Worm (Caenorhabditis elegans): ENCODE results near the gene Y4C6B.4.
"Not testable (repeated sequence)": the region's sequence is repeated elsewhere in the genome, so short reads cannot be mapped to it uniquely, and the experiment has no call there.

Y4C6B.4 gene

DNA sequence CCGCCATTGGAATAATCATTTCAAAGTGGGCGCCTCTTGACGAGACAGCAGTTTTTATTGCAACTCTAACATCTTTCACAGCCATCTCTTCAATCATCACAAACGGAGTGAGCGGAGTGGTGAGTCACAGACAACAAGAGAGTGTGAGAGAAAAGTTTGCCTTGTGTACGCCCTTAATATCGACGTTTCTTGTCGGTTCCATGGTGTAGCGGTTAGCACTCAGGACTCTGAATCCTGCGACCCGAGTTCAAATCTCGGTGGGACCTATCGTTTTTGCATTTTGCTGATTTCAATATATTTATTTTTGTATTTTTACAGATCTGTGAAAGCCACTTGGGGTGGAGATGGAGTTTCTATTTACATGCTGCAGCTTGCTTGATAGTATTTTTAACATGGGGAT lies 8.3 kb downstream of the Y4C6B.4 start (continued):
- peak; percentile 38 for TF ChIP-seq pha-2 (tag; optimal IDR thresholded peaks at IDR 0.05)
- TF ChIP-seq pat-9 (tag; optimal IDR thresholded peaks at IDR 0.05) = no peak

DNA sequence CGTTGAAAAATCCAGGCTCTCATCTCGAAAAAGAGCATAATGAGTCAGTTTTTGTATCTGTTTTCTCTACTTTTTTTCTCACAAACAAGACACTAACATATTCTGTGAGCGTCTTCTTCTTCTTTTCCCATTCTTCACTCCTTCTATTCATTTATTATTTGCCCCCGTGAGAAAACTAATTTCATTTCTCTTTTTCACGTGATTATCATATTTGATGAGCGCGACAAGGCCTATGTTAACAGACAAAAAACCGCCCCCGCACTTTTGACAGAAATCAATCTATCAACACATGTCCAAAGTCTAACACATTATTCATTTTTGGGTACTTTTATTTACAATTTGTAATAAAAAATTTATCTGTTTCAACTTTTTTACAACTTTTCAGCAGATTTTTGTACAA lies 11.4 kb downstream of the Y4C6B.4 start:
- TF ChIP-seq pha-2 (tag; optimal IDR thresholded peaks at IDR 0.05) (no peak), pqm-1 (tag; optimal IDR thresholded peaks at IDR 0.05) (no peak), nhr-11 (tag; optimal IDR thresholded peaks at IDR 0.05) (no peak), tbx-7 (tag; optimal IDR thresholded peaks at IDR 0.05) (no peak), ceh-24 (tag; optimal IDR thresholded peaks at IDR 0.05) (no peak), hlh-8 (tag; optimal IDR thresholded peaks at IDR 0.05) (no peak), unc-42 (tag; optimal IDR thresholded peaks at IDR 0.05) (no peak), ceh-6 (GFP tag; optimal IDR thresholded peaks at IDR 0.05) (no peak), fkh-10 (GFP tag; optimal IDR thresholded peaks at IDR 0.05) (no peak)

DNA sequence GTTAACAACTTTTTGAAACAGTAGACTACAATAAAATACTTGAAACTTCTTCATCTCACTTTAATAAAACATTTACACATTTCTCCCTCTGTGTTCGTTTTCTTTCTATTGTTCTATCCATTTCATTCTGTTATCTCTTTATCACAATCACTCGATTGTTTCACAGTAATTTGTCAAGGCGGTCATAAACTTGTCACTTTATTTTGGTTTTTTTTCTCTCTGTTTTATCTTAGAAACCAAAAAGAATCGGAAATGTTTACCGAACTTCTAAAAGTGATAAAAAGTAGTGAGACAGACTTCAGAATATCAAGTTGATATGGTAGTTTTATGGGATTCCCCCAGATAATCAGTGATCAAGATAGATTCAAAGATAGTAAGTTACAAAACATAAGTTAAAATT lies 13.0 kb downstream of the Y4C6B.4 start, which contains the start of gene Y4C6B.2:
Y4C6B.2 (plus strand) TSS at position 320 of the 400 bp plus-strand sequence.
- TF ChIP-seq K09A11.1 (tag; optimal IDR thresholded peaks at IDR 0.05; ENCODE audit: insufficient read depth) (no peak), ceh-31 (tag; optimal IDR thresholded peaks at IDR 0.05) (no peak), elt-4 (tag; optimal IDR thresholded peaks at IDR 0.05) (no peak), Y22D7AL.16 (tag; optimal IDR thresholded peaks at IDR 0.05) (no peak), sox-4 (tag; optimal IDR thresholded peaks at IDR 0.05) (no peak), pqm-1 (tag; optimal IDR thresholded peaks at IDR 0.05) (no peak), sdc-2 (tag; optimal IDR thresholded peaks at IDR 0.05) (no peak), pha-2 (tag; optimal IDR thresholded peaks at IDR 0.05) (no peak), ama-1 (optimal IDR thresholded peaks at IDR 0.05) (no peak), fax-1 (tag; optimal IDR thresholded peaks at IDR 0.05) (no peak), gmeb-2 (tag; optimal IDR thresholded peaks at IDR 0.05) (no peak), fkh-6 (tag; optimal IDR thresholded peaks at IDR 0.05) (no peak), tbx-7 (tag; optimal IDR thresholded peaks at IDR 0.05) (no peak), ahr-1 (tag; optimal IDR thresholded peaks at IDR 0.05) (no peak), pat-9 (tag; optimal IDR thresholded peaks at IDR 0.05) (no peak), hlh-15 (tag; optimal IDR thresholded peaks at IDR 0.05) (no peak), ceh-34 (tag; optimal IDR thresholded peaks at IDR 0.05) (no peak), eyg-1 (tag; optimal IDR thresholded peaks at IDR 0.05) (no peak)

DNA sequence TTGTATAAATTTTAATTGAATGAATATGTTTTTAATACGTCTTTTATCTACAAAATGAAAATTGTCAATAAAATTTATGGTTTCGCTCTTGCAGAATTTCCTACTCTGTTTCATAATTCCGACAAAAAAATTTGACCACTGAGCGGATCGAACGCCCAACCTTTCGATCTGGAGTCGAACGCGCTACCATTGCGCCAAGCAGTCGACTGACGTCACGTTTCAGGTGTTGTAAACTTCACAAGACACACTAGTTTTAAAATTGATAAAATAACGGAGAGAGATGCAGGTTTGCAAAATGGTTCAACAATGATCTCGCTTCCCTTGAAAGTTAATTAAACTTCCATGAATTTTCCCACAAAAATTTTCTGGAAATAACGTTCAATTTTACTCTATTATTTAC lies 17.9 kb downstream of the Y4C6B.4 start:
- no peak for TF ChIP-seq fax-1 (tag; optimal IDR thresholded peaks at IDR 0.05)
- no peak for TF ChIP-seq odd-2 (tag; optimal IDR thresholded peaks at IDR 0.05)
- TF ChIP-seq ceh-22 (tag; optimal IDR thresholded peaks at IDR 0.05) = no peak
- TF ChIP-seq syd-9 (tag; optimal IDR thresholded peaks at IDR 0.05) = no peak
- TF ChIP-seq K02D7.2 (tag; optimal IDR thresholded peaks at IDR 0.05) = no peak
- no peak for TF ChIP-seq unc-3 (GFP tag; conservative IDR thresholded peaks at IDR 0.05)
- TF ChIP-seq unc-3 (tag; optimal IDR thresholded peaks at IDR 0.05) = no peak
- no peak for TF ChIP-seq fkh-10 (GFP tag; optimal IDR thresholded peaks at IDR 0.05)
- no peak for TF ChIP-seq che-1 (tag; optimal IDR thresholded peaks at IDR 0.05)

DNA sequence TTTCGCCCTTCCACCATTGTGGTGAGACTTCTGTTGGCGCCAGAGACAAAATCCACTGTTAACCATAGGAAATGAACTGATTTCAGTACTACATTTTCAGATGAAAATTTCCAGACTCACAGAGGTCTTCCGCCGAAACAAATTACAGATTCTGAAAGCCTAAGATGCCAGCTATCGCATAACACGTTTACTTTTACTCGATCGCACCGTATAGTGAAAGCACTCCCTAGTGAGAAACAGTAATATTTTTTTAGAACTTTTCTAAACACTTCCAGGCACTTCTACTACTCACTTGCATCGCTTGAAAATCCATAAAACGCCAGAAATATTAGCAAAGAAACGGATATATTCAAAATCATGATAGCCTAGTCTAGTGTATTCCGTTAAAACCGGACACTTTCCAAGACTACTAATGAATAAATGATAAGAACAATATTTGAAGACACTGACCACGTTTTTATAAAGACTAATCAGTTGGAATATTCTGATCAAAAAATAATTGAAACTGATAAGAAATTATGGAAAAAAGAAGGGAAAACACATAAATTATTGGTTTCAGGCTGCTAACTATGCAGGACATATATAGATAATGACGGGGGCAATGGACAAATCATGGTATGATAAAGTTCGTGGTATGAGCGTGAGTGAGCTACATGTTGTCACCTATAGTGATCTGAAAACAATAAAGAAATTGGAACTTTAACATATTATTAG lies 24.4 kb downstream of the Y4C6B.4 start, which contains the start of gene gba-4:
gba-4 (minus strand) TSS at position 418 of the 714 bp plus-strand sequence.
- not testable (repeated sequence) for TF ChIP-seq ceh-22 (tag; optimal IDR thresholded peaks at IDR 0.05); ref-2 (tag; optimal IDR thresholded peaks at IDR 0.05); ama-1 (optimal IDR thresholded peaks at IDR 0.05)

DNA sequence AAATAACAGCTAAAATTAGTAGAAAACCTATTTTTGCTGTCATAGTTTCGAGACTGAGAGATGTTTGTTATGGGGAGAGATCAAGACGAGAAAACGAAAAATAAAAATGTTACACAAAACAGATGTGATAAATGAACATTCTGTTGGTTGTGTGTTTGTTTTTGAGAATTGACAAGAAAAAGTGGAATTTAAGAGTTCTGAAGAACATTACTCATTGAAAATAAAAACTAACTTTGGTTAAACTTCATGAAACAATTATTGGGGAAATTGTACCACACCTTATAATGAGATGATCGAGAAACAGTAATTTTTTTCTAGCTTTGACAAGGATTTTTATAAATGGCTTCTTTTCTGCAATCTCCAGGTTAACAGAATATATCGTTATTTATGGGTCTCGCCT lies 27.1 kb downstream of the Y4C6B.4 start, which contains the start of gene Y4C6B.7:
Y4C6B.7 (minus strand) TSS at position 101 of the 400 bp plus-strand sequence.
- no peak for TF ChIP-seq unc-3 (GFP tag; conservative IDR thresholded peaks at IDR 0.05)
- no peak for TF ChIP-seq unc-3 (tag; optimal IDR thresholded peaks at IDR 0.05)
- no peak for TF ChIP-seq sox-2 (GFP tag; IDR thresholded peaks at IDR 0.05)
- TF ChIP-seq ceh-30 (tag; optimal IDR thresholded peaks at IDR 0.05) = no peak

Measured in whole organism, late embryonic.